Fruit fly (Drosophila melanogaster) whole organism, embryonic: ENCODE results near the gene CG15332.

Source experiments
- ATbp ChIP-seq: fragments of 200-800 bp; sonication (Bioruptor generic); optimal IDR thresholded peaks from 2 replicates; lab custom pipeline; 2017; ENCODE audit warnings: missing biosample characterization, mild to moderate bottlenecking, missing genetic modification characterization, missing genetic modification reagents
- Atf3 ChIP-seq: fragments of 200-800 bp; sonication (Bioruptor generic); optimal IDR thresholded peaks from 3 replicates; lab custom pipeline; 2016; ENCODE audit warnings: missing biosample characterization, missing genetic modification characterization
- CG10267 ChIP-seq: fragments of 200-800 bp; sonication (Bioruptor generic); optimal IDR thresholded peaks from 2 replicates; lab custom pipeline; 2018; ENCODE audit warnings: missing biosample characterization, mild to moderate bottlenecking, missing genetic modification characterization, moderate library complexity
- CG10274 ChIP-seq: fragments of 200-800 bp; sonication (Bioruptor generic); optimal IDR thresholded peaks from 3 replicates; lab custom pipeline; 2017; ENCODE audit warnings: missing biosample characterization, mild to moderate bottlenecking, missing genetic modification characterization
- CG10959 ChIP-seq: fragments of 200-800 bp; sonication (Bioruptor generic); IDR thresholded peaks from 2 replicates; pipeline ENCODE4 v1.3.6; 2022; ENCODE audit warnings: missing biosample characterization, missing genetic modification characterization
- CG12219 ChIP-seq: fragments of 200-800 bp; sonication (Bioruptor generic); optimal IDR thresholded peaks from 3 replicates; lab custom pipeline; 2018; ENCODE audit warnings: missing biosample characterization, mild to moderate bottlenecking, missing genetic modification characterization
- CG13123 ChIP-seq: fragments of 200-800 bp; sonication (Bioruptor generic); optimal IDR thresholded peaks from 2 replicates; lab custom pipeline; 2016; ENCODE audit warnings: missing biosample characterization, missing genetic modification characterization
- CG13424 ChIP-seq: fragments of 200-800 bp; sonication (Bioruptor generic); optimal IDR thresholded peaks from 2 replicates; lab custom pipeline; 2019; ENCODE audit warnings: missing biosample characterization, mild to moderate bottlenecking, missing genetic modification characterization, moderate library complexity
- CG13894 ChIP-seq: fragments of 200-800 bp; sonication (Bioruptor generic); optimal IDR thresholded peaks from 3 replicates; lab custom pipeline; 2018; ENCODE audit warnings: missing biosample characterization, mild to moderate bottlenecking, missing genetic modification characterization, moderate library complexity
- CG16813 ChIP-seq: fragments of 200-800 bp; sonication (Bioruptor generic); IDR thresholded peaks from 3 replicates; pipeline ENCODE4 v1.3.6; 2022; ENCODE audit warnings: missing biosample characterization, missing genetic modification characterization; ENCODE audit not compliant: partially characterized antibody
- CG17361 ChIP-seq: fragments of 200-800 bp; sonication (Bioruptor generic); IDR thresholded peaks from 3 replicates; pipeline ENCODE4 v1.3.6; 2022; ENCODE audit warnings: missing biosample characterization, missing genetic modification characterization
- CG17912 ChIP-seq: fragments of 200-800 bp; sonication (Bioruptor generic); optimal IDR thresholded peaks from 2 replicates; lab custom pipeline; 2018; ENCODE audit warnings: missing biosample characterization, mild to moderate bottlenecking, missing genetic modification characterization
- CG18619 ChIP-seq: fragments of 200-800 bp; sonication (Bioruptor generic); optimal IDR thresholded peaks from 3 replicates; lab custom pipeline; 2017; ENCODE audit warnings: missing biosample characterization, mild to moderate bottlenecking, missing genetic modification characterization
- CG30020 ChIP-seq: fragments of 200-800 bp; optimal IDR thresholded peaks from 2 replicates; lab custom pipeline; 2019; ENCODE audit warnings: missing biosample characterization, mild to moderate bottlenecking, missing genetic modification characterization, moderate library complexity
- CG32532 ChIP-seq: fragments of 200-800 bp; sonication (Bioruptor generic); IDR thresholded peaks from 2 replicates; pipeline ENCODE4 v1.3.6; 2022; ENCODE audit warnings: missing biosample characterization, missing genetic modification characterization
- CG32767 ChIP-seq: fragments of 200-800 bp; sonication (Bioruptor generic); IDR thresholded peaks from 2 replicates; pipeline ENCODE4 v1.3.6; 2022; ENCODE audit warnings: missing biosample characterization, missing genetic modification characterization
- CG8765 ChIP-seq: fragments of 200-800 bp; sonication (Bioruptor generic); IDR thresholded peaks from 2 replicates; pipeline ENCODE4 v1.3.6; 2022; ENCODE audit warnings: missing biosample characterization, missing genetic modification characterization
- CG9215 ChIP-seq: fragments of 200-800 bp; sonication (Bioruptor generic); IDR thresholded peaks from 2 replicates; pipeline ENCODE4 v1.3.6; 2022; ENCODE audit warnings: missing biosample characterization, missing genetic modification characterization
- CG9876 ChIP-seq: fragments of 200-800 bp; sonication (Bioruptor generic); optimal IDR thresholded peaks from 2 replicates; lab custom pipeline; 2016; ENCODE audit warnings: missing biosample characterization, missing genetic modification characterization
- CHES-1-like ChIP-seq: fragments of 200-800 bp; sonication (Bioruptor generic); optimal IDR thresholded peaks from 2 replicates; lab custom pipeline; 2016; ENCODE audit warnings: missing biosample characterization, missing genetic modification characterization
- Dad ChIP-seq: fragments of 200-800 bp; sonication (Bioruptor generic); optimal IDR thresholded peaks from 3 replicates; lab custom pipeline; 2016; ENCODE audit warnings: missing biosample characterization, missing genetic modification characterization
- E2f2 ChIP-seq: fragments of 200-800 bp; sonication (Bioruptor generic); IDR thresholded peaks from 2 replicates; pipeline ENCODE4 v1.3.6; 2022; ENCODE audit warnings: missing biosample characterization, missing genetic modification characterization
- Eip74EF ChIP-seq, 2 experiments: fragments of 200-800 bp in 1 of 2; fragments of >200 bp in 1 of 2; sonication (Bioruptor generic) in 1 of 2; optimal IDR thresholded peaks; 2 replicates each; lab custom pipeline; 2017 to 2019; ENCODE audit warnings: missing biosample characterization in 2 of 2, missing genetic modification characterization in 2 of 2, mild to moderate bottlenecking in 1 of 2, moderate library complexity in 1 of 2
- Gsc ChIP-seq: fragments of 200-800 bp; sonication (Bioruptor generic); IDR thresholded peaks from 2 replicates; pipeline ENCODE4 v1.3.6; 2022; ENCODE audit warnings: missing biosample characterization, missing genetic modification characterization
- HmgD ChIP-seq: fragments of 200-800 bp; sonication (Bioruptor generic); optimal IDR thresholded peaks from 3 replicates; lab custom pipeline; 2016; ENCODE audit warnings: missing biosample characterization, missing genetic modification characterization
- Optix ChIP-seq: fragments of 200-800 bp; sonication (Bioruptor generic); IDR thresholded peaks from 3 replicates; pipeline ENCODE4 v1.3.6; 2022; ENCODE audit warnings: missing biosample characterization, missing genetic modification characterization
- Rx ChIP-seq: fragments of 200-800 bp; sonication (Bioruptor generic); IDR thresholded peaks from 2 replicates; pipeline ENCODE4 v1.3.6; 2022; ENCODE audit warnings: missing biosample characterization, missing genetic modification characterization
- Taf1 ChIP-seq: fragments of 200-800 bp; sonication (Bioruptor generic); IDR thresholded peaks from 2 replicates; pipeline ENCODE4 v1.3.6; 2022; ENCODE audit warnings: missing biosample characterization, missing genetic modification characterization
- chinmo ChIP-seq: fragments of 200-800 bp; sonication (Bioruptor generic); IDR thresholded peaks from 4 replicates; pipeline ENCODE4 v1.3.6; 2022; ENCODE audit warnings: missing biosample characterization, missing genetic modification characterization; ENCODE audit not compliant: partially characterized antibody
- dmrt11E ChIP-seq: fragments of 200-800 bp; sonication (Bioruptor generic); optimal IDR thresholded peaks from 3 replicates; lab custom pipeline; 2018; ENCODE audit warnings: missing biosample characterization, mild to moderate bottlenecking, missing genetic modification characterization, moderate library complexity
- en ChIP-seq: fragments of 200-800 bp; sonication (Bioruptor generic); optimal IDR thresholded peaks from 2 replicates; lab custom pipeline; 2016; ENCODE audit warnings: missing biosample characterization, missing genetic modification characterization
- fd96Cb ChIP-seq: fragments of 200-800 bp; sonication (Bioruptor generic); optimal IDR thresholded peaks from 2 replicates; lab custom pipeline; 2018; ENCODE audit warnings: missing biosample characterization, mild to moderate bottlenecking, missing genetic modification characterization, moderate library complexity
- gfzf ChIP-seq: fragments of 200-800 bp; sonication (Bioruptor generic); optimal IDR thresholded peaks from 2 replicates; lab custom pipeline; 2016; ENCODE audit warnings: missing biosample characterization, mild to moderate bottlenecking, missing genetic modification characterization, moderate library complexity
- gro ChIP-seq: fragments of 200-800 bp; sonication (Bioruptor generic); optimal IDR thresholded peaks from 2 replicates; lab custom pipeline; 2016; ENCODE audit warnings: missing biosample characterization, missing genetic modification characterization
- hth ChIP-seq: fragments of >200 bp; optimal IDR thresholded peaks from 2 replicates; lab custom pipeline; 2017; ENCODE audit warnings: inconsistent platforms
- kay ChIP-seq: fragments of 200-800 bp; sonication (Bioruptor generic); optimal IDR thresholded peaks from 2 replicates; lab custom pipeline; 2016; ENCODE audit warnings: missing biosample characterization, missing genetic modification characterization
- kni ChIP-seq: fragments of 200-800 bp; sonication (Bioruptor generic); optimal IDR thresholded peaks from 3 replicates; lab custom pipeline; 2017; ENCODE audit warnings: mild to moderate bottlenecking, missing biosample characterization, missing genetic modification reagents, missing genetic modification characterization
- knrl ChIP-seq: fragments of 200-800 bp; sonication (Bioruptor generic); IDR thresholded peaks from 3 replicates; pipeline ENCODE4 v1.3.6; 2022; ENCODE audit warnings: missing biosample characterization, missing genetic modification characterization; ENCODE audit not compliant: partially characterized antibody
- pnt ChIP-seq: fragments of 200-800 bp; sonication (Bioruptor generic); optimal IDR thresholded peaks from 3 replicates; lab custom pipeline; 2016; ENCODE audit warnings: missing biosample characterization, missing genetic modification characterization
- schlank ChIP-seq: fragments of 200-800 bp; sonication (Bioruptor generic); optimal IDR thresholded peaks from 2 replicates; lab custom pipeline; 2018; ENCODE audit warnings: missing biosample characterization, mild to moderate bottlenecking, missing genetic modification characterization
- sim ChIP-seq: fragments of 200-800 bp; sonication (Bioruptor generic); IDR thresholded peaks from 2 replicates; pipeline ENCODE4 v1.3.6; 2022; ENCODE audit warnings: missing biosample characterization, missing genetic modification characterization
- sisA ChIP-seq: fragments of 200-800 bp; sonication (Bioruptor generic); IDR thresholded peaks from 2 replicates; pipeline ENCODE4 v1.3.6; 2022; ENCODE audit warnings: missing biosample characterization, missing genetic modification characterization
- sr ChIP-seq: fragments of 200-800 bp; sonication (Bioruptor generic); IDR thresholded peaks from 3 replicates; pipeline ENCODE4 v1.3.6; 2022; ENCODE audit warnings: missing biosample characterization, missing genetic modification characterization
- toy ChIP-seq: fragments of 200-800 bp; sonication (Bioruptor generic); IDR thresholded peaks from 2 replicates; pipeline ENCODE4 v1.3.6; 2022; ENCODE audit warnings: missing biosample characterization, missing genetic modification characterization
- tx ChIP-seq: fragments of 200-800 bp; sonication (Bioruptor generic); optimal IDR thresholded peaks from 2 replicates; lab custom pipeline; 2016; ENCODE audit warnings: missing biosample characterization, missing genetic modification characterization
- usp ChIP-seq: fragments of >200 bp; optimal IDR thresholded peaks from 2 replicates; lab custom pipeline; 2017; ENCODE audit warnings: missing biosample characterization, missing genetic modification characterization
- z ChIP-seq: fragments of 200-800 bp; sonication (Bioruptor generic); IDR thresholded peaks from 3 replicates; pipeline ENCODE4 v1.3.6; 2022; ENCODE audit warnings: missing biosample characterization, missing genetic modification characterization
- zen2 ChIP-seq: fragments of 200-800 bp; sonication (Bioruptor generic); IDR thresholded peaks from 3 replicates; pipeline ENCODE4 v1.3.6; 2022; ENCODE audit warnings: missing biosample characterization, missing genetic modification characterization; ENCODE audit not compliant: partially characterized antibody

The CG15332 gene

DNA sequence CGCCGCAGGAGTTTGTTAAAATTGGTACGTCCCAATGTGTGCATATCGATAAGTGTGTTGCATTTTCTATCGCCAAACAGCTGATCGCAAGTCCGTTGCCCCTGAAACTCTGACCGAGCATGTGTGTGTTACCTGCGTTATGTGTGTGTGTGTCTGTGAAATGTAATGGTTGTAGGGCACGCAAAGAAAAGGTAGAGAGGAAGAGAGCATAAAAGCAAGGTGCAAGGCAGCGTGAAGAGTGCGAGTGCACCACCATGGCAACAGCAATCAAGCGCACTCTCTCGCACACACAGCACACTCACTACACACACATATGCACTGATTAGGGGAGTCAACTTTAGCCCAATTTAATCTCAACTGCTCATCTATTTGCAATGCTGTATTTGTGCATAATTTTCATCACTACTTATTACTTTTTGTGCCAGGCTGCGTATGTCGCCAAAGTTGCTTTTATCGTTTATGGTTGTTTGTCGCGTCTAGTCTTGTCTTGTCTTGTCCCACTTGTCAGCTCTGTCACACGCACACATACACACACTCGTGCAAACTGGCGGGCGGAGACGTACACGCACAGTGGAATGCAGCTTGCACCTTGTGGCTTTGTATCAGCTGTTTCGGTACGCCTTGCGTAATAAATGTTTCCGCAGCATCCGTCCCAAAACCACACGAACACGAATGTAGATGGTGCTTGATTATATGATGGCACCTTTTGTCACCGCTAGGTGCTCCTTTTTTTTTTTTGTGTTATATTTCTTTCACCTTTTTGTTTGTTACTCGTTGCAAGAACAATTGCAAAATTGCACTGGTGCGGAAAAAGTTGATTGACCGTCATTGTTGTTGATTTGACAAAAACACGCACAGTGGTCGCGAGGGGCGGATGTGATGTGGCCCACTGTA, 18.0 kb downstream of the CG15332 start (continued):
- TF ChIP-seq toy (GFP tag; lab: Robert Waterston, UW) (no peak), hth (lab: Kevin White, UChicago) (no peak), CG17912 (GFP tag; lab: Kevin White, UChicago) (peak; percentile 48), Rx (GFP tag; lab: Robert Waterston, UW) (peak; percentile 65; the same call in 1 of the 2 replicates), ATbp (GFP tag; lab: Kevin White, UChicago) (peak; percentile 88), CG16813 (GFP tag; lab: Robert Waterston, UW) (no peak; the same call in 2 of the 3 replicates), tx (GFP tag; lab: Kevin White, UChicago) (peak; percentile 76), chinmo (GFP tag; lab: Robert Waterston, UW) (0 out of 4 replicates have a peak, but pooled peaks have one; percentile 36), CG12219 (GFP tag; lab: Kevin White, UChicago) (peak; percentile 67), sisA (GFP tag; lab: Robert Waterston, UW) (peak; percentile 77), Gsc (no peak; the same call in none of the 2 replicates), CG10267 (tag; lab: Kevin White, UChicago) (peak; percentile 73), kay (peak; percentile 33), E2f2 (GFP tag; lab: Robert Waterston, UW) (no peak; the same call in 1 of the 2 replicates), Atf3 (GFP tag; lab: Kevin White, UChicago) (peak; percentile 81), CG13424 (tag; lab: Kevin White, UChicago) (peak; percentile 87), gro (GFP tag; lab: Kevin White, UChicago) (no peak), knrl (GFP tag; lab: Robert Waterston, UW) (no peak), CG17361 (GFP tag; lab: Robert Waterston, UW) (peak; percentile 95), CG30020 (tag; lab: Kevin White, UChicago) (peak; percentile 38), pnt (GFP tag; lab: Kevin White, UChicago) (peak; percentile 86), kni (peak; percentile 87), gfzf (GFP tag; lab: Kevin White, UChicago) (no peak), fd96Cb (peak; percentile 86), CG9876 (GFP tag; lab: Kevin White, UChicago) (peak; percentile 58), sr (GFP tag; lab: Robert Waterston, UW) (no peak), CG10274 (peak; percentile 66), Dad (GFP tag; lab: Kevin White, UChicago) (peak; percentile 59), Eip74EF (GFP tag; optimal IDR thresholded peaks at IDR 0.05; lab: Kevin White, UChicago) (peak in 1 of 2 experiments; percentile 75), zen2 (GFP tag; lab: Robert Waterston, UW) (no peak), CG13123 (GFP tag; lab: Kevin White, UChicago) (peak; percentile 23), CG9215 (GFP tag; lab: Robert Waterston, UW) (peak; percentile 36; the same call in 1 of the 2 replicates), CHES-1-like (GFP tag; lab: Kevin White, UChicago) (peak; percentile 77), CG13894 (tag; lab: Kevin White, UChicago) (no peak), usp (GFP tag; lab: Kevin White, UChicago) (no peak), CG32532 (0 out of 2 replicates have a peak, but pooled peaks have one; percentile 52), dmrt11E (tag; lab: Kevin White, UChicago) (peak; percentile 86), HmgD (peak; percentile 44), sim (GFP tag; lab: Robert Waterston, UW) (no peak), CG18619 (GFP tag; lab: Kevin White, UChicago) (peak; percentile 81), en (GFP tag; lab: Kevin White, UChicago) (peak; percentile 79), CG10959 (GFP tag; lab: Robert Waterston, UW) (0 out of 2 replicates have a peak, but pooled peaks have one; percentile 32), schlank (tag; lab: Kevin White, UChicago) (no peak), Taf1 (no peak), CG32767 (GFP tag; lab: Robert Waterston, UW) (peak; percentile 68; the same call in 1 of the 2 replicates), z (GFP tag; lab: Robert Waterston, UW) (no peak), Optix (GFP tag; lab: Robert Waterston, UW) (peak; percentile 82), CG8765 (GFP tag; lab: Robert Waterston, UW) (no peak)
